Fruit fly (Drosophila melanogaster) whole organism, embryonic: ENCODE data around the gene CG42824.
A peak's percentile ranks its signal among the peaks of the same experiment; 100 is the strongest.

Experiments
- Aef1 ChIP-seq: fragments of 200-800 bp; sonication (Bioruptor generic); IDR thresholded peaks from 3 replicates; pipeline ENCODE4 v1.3.6; 2022; ENCODE audit warnings: missing biosample characterization, missing genetic modification characterization
- CG10321 ChIP-seq: fragments of 200-800 bp; sonication (Bioruptor generic); IDR thresholded peaks from 2 replicates; pipeline ENCODE4 v1.3.6; 2022; ENCODE audit warnings: missing biosample characterization, missing genetic modification characterization
- CG11247 ChIP-seq: fragments of 200-800 bp; sonication (Bioruptor generic); IDR thresholded peaks from 2 replicates; pipeline ENCODE4 v1.3.6; 2022; ENCODE audit warnings: missing biosample characterization, missing genetic modification characterization
- CG11695 ChIP-seq: fragments of 200-800 bp; sonication (Bioruptor generic); IDR thresholded peaks from 3 replicates; pipeline ENCODE4 v1.3.6; 2022; ENCODE audit warnings: missing biosample characterization, missing genetic modification characterization
- CG14667 ChIP-seq: fragments of 200-800 bp; sonication (Bioruptor generic); IDR thresholded peaks from 2 replicates; pipeline ENCODE4 v1.3.6; 2022; ENCODE audit warnings: missing biosample characterization, missing genetic modification characterization
- CG1529 ChIP-seq: fragments of 200-800 bp; sonication (Bioruptor generic); optimal IDR thresholded peaks from 3 replicates; lab custom pipeline; 2018; ENCODE audit warnings: missing biosample characterization, missing genetic modification characterization
- CG17359 ChIP-seq: fragments of 200-800 bp; sonication (Bioruptor generic); optimal IDR thresholded peaks from 3 replicates; lab custom pipeline; 2018; ENCODE audit warnings: missing biosample characterization, mild to moderate bottlenecking, missing genetic modification characterization, moderate library complexity
- CG1832 ChIP-seq: fragments of 200-800 bp; sonication (Bioruptor generic); optimal IDR thresholded peaks from 2 replicates; lab custom pipeline; 2017; ENCODE audit warnings: missing biosample characterization, mild to moderate bottlenecking, missing genetic modification characterization, inconsistent platforms
- CG30020 ChIP-seq: fragments of 200-800 bp; optimal IDR thresholded peaks from 2 replicates; lab custom pipeline; 2019; ENCODE audit warnings: missing biosample characterization, mild to moderate bottlenecking, missing genetic modification characterization, moderate library complexity
- CG30431 ChIP-seq: fragments of 200-800 bp; sonication (Bioruptor generic); optimal IDR thresholded peaks from 2 replicates; lab custom pipeline; 2017; ENCODE audit warnings: missing biosample characterization, missing genetic modification characterization
- CG3163 ChIP-seq: fragments of 200-800 bp; sonication (Bioruptor generic); optimal IDR thresholded peaks from 3 replicates; lab custom pipeline; 2016; ENCODE audit warnings: missing biosample characterization, missing genetic modification characterization
- CG32532 ChIP-seq: fragments of 200-800 bp; sonication (Bioruptor generic); IDR thresholded peaks from 2 replicates; pipeline ENCODE4 v1.3.6; 2022; ENCODE audit warnings: missing biosample characterization, missing genetic modification characterization
- CG3838 ChIP-seq: fragments of 200-800 bp; sonication (Bioruptor generic); optimal IDR thresholded peaks from 3 replicates; lab custom pipeline; 2016; ENCODE audit warnings: missing biosample characterization, missing genetic modification characterization
- CG6813 ChIP-seq: fragments of 200-800 bp; sonication (Bioruptor generic); optimal IDR thresholded peaks from 2 replicates; lab custom pipeline; 2017; ENCODE audit warnings: missing biosample characterization, missing genetic modification characterization, mild to moderate bottlenecking, moderate library complexity, missing genetic modification reagents
- CG6854 ChIP-seq: fragments of 200-800 bp; sonication (Bioruptor generic); optimal IDR thresholded peaks from 3 replicates; lab custom pipeline; 2017; ENCODE audit warnings: missing biosample characterization, mild to moderate bottlenecking, missing genetic modification characterization
- CG8281 ChIP-seq: fragments of 200-800 bp; sonication (Bioruptor generic); optimal IDR thresholded peaks from 2 replicates; lab custom pipeline; 2018; ENCODE audit warnings: missing biosample characterization, mild to moderate bottlenecking, missing genetic modification characterization, moderate library complexity
- Hand ChIP-seq: fragments of 200-800 bp; sonication (Bioruptor generic); optimal IDR thresholded peaks from 2 replicates; lab custom pipeline; 2017; ENCODE audit warnings: mild to moderate bottlenecking, missing biosample characterization, missing genetic modification reagents, missing genetic modification characterization
- HmgZ ChIP-seq: fragments of 200-800 bp; sonication (Bioruptor generic); optimal IDR thresholded peaks from 2 replicates; lab custom pipeline; 2018; ENCODE audit warnings: missing biosample characterization, mild to moderate bottlenecking, missing genetic modification characterization
- Hr3 ChIP-seq: fragments of 200-800 bp; sonication (Bioruptor generic); optimal IDR thresholded peaks from 3 replicates; lab custom pipeline; 2016; ENCODE audit warnings: missing biosample characterization, missing genetic modification characterization
- Hr78 ChIP-seq, 2 experiments: fragments of 200-800 bp in 1 of 2; fragments of >200 bp in 1 of 2; sonication (Bioruptor generic) in 1 of 2; optimal IDR thresholded peaks; 2 replicates each; lab custom pipeline; 2017 to 2019; ENCODE audit warnings: missing biosample characterization in 2 of 2, missing genetic modification characterization in 2 of 2, mild to moderate bottlenecking in 1 of 2, moderate library complexity in 1 of 2
- Jarid2 ChIP-seq: fragments of 200-800 bp; sonication (Bioruptor generic); optimal IDR thresholded peaks from 3 replicates; lab custom pipeline; 2017; ENCODE audit warnings: mild to moderate bottlenecking, missing biosample characterization, missing genetic modification reagents, missing genetic modification characterization
- Meics ChIP-seq: fragments of 200-800 bp; sonication (Bioruptor generic); optimal IDR thresholded peaks from 2 replicates; lab custom pipeline; 2017; ENCODE audit warnings: missing biosample characterization, mild to moderate bottlenecking, missing genetic modification characterization
- NFAT ChIP-seq: fragments of 200-800 bp; sonication (Bioruptor generic); IDR thresholded peaks from 2 replicates; pipeline ENCODE4 v1.3.6; 2022; ENCODE audit warnings: missing biosample characterization, missing genetic modification characterization
- Neu2 ChIP-seq: fragments of 200-800 bp; sonication (Bioruptor generic); optimal IDR thresholded peaks from 3 replicates; lab custom pipeline; 2016; ENCODE audit warnings: missing biosample characterization, missing genetic modification characterization, borderline replicate concordance
- Nf-YC ChIP-seq: fragments of 200-800 bp; optimal IDR thresholded peaks from 3 replicates; lab custom pipeline; 2019; ENCODE audit warnings: missing biosample characterization, mild to moderate bottlenecking, missing genetic modification characterization, moderate library complexity
- Sox102F ChIP-seq: fragments of 200-800 bp; sonication (Bioruptor generic); optimal IDR thresholded peaks from 2 replicates; lab custom pipeline; 2018; ENCODE audit warnings: missing biosample characterization, mild to moderate bottlenecking, missing genetic modification characterization, moderate library complexity
- Stat92E ChIP-seq, 3 experiments: fragments of >200 bp in 2 of 3; fragments of 200-800 bp in 1 of 3; sonication (Bioruptor generic) in 1 of 3; optimal IDR thresholded peaks; 2 replicates each; lab custom pipeline; 2017 to 2019; ENCODE audit warnings: missing biosample characterization in 3 of 3, missing genetic modification characterization in 3 of 3, mild to moderate bottlenecking in 1 of 3, moderate library complexity in 1 of 3
- TFAM ChIP-seq: fragments of 200-800 bp; sonication (Bioruptor generic); optimal IDR thresholded peaks from 2 replicates; lab custom pipeline; 2017; ENCODE audit warnings: missing biosample characterization, missing genetic modification characterization, inconsistent platforms
- amos ChIP-seq: fragments of 200-800 bp; sonication (Bioruptor generic); IDR thresholded peaks from 2 replicates; pipeline ENCODE4 v1.3.6; 2022; ENCODE audit warnings: missing biosample characterization, missing genetic modification characterization; ENCODE audit not compliant: partially characterized antibody
- az2 ChIP-seq: fragments of 200-800 bp; sonication (Bioruptor generic); optimal IDR thresholded peaks from 3 replicates; lab custom pipeline; 2016; ENCODE audit warnings: missing biosample characterization, missing genetic modification characterization
- cg ChIP-seq: fragments of 200-800 bp; sonication (Bioruptor generic); optimal IDR thresholded peaks from 3 replicates; lab custom pipeline; 2019; ENCODE audit warnings: missing biosample characterization, mild to moderate bottlenecking, missing genetic modification characterization, moderate library complexity
- corto ChIP-seq: fragments of 200-800 bp; sonication (Bioruptor generic); optimal IDR thresholded peaks from 2 replicates; lab custom pipeline; 2016; ENCODE audit warnings: missing biosample characterization, mild to moderate bottlenecking, missing genetic modification characterization, moderate library complexity
- fd64A ChIP-seq: fragments of 200-800 bp; sonication (Bioruptor generic); optimal IDR thresholded peaks from 3 replicates; lab custom pipeline; 2018; ENCODE audit warnings: missing biosample characterization, mild to moderate bottlenecking, missing genetic modification characterization
- gsb ChIP-seq: fragments of 200-800 bp; sonication (Bioruptor generic); IDR thresholded peaks from 2 replicates; pipeline ENCODE4 v1.3.6; 2022; ENCODE audit warnings: missing biosample characterization, missing genetic modification characterization
- kah ChIP-seq: fragments of 200-800 bp; sonication (Bioruptor generic); optimal IDR thresholded peaks from 2 replicates; lab custom pipeline; 2018; ENCODE audit warnings: missing biosample characterization, mild to moderate bottlenecking, missing genetic modification characterization
- klu ChIP-seq: fragments of 200-800 bp; sonication (Bioruptor generic); IDR thresholded peaks from 2 replicates; pipeline ENCODE4 v1.3.6; 2022; ENCODE audit warnings: missing biosample characterization, missing genetic modification characterization
- maf-S ChIP-seq: fragments of 200-800 bp; sonication (Bioruptor generic); optimal IDR thresholded peaks from 2 replicates; lab custom pipeline; 2016; ENCODE audit warnings: missing biosample characterization, missing genetic modification characterization
- onecut ChIP-seq: fragments of 200-800 bp; sonication (Bioruptor generic); IDR thresholded peaks from 2 replicates; pipeline ENCODE4 v1.3.6; 2022; ENCODE audit warnings: missing biosample characterization, missing genetic modification characterization
- p53 ChIP-seq: fragments of 200-800 bp; sonication (Bioruptor generic); optimal IDR thresholded peaks from 2 replicates; lab custom pipeline; 2016; ENCODE audit warnings: missing biosample characterization, missing genetic modification characterization
- pfk ChIP-seq: fragments of 200-800 bp; sonication (Bioruptor generic); optimal IDR thresholded peaks from 2 replicates; lab custom pipeline; 2018; ENCODE audit warnings: missing biosample characterization, mild to moderate bottlenecking, missing genetic modification characterization, moderate library complexity
- prd ChIP-seq, 3 experiments: fragments of >200 bp in 2 of 3; fragments of 200-800 bp in 1 of 3; sonication (Bioruptor generic) in 1 of 3; optimal IDR thresholded peaks in 2 of 3; IDR thresholded peaks in 1 of 3; 2 replicates in 2 of 3; 3 replicates in 1 of 3; pipeline versions ENCODE4 v1.3.6 to Lab custom; 2017 to 2022; ENCODE audit warnings: missing biosample characterization in 1 of 3, missing genetic modification characterization in 1 of 3
- pum ChIP-seq: fragments of 200-800 bp; sonication (Bioruptor generic); optimal IDR thresholded peaks from 2 replicates; lab custom pipeline; 2016; ENCODE audit warnings: missing biosample characterization, missing genetic modification characterization
- run ChIP-seq: fragments of 200-800 bp; sonication (Bioruptor generic); optimal IDR thresholded peaks from 3 replicates; lab custom pipeline; 2018; ENCODE audit warnings: missing biosample characterization, mild to moderate bottlenecking, missing genetic modification characterization
- sens-2 ChIP-seq: fragments of 200-800 bp; sonication (Bioruptor generic); IDR thresholded peaks from 2 replicates; pipeline ENCODE4 v1.3.6; 2022; ENCODE audit warnings: missing biosample characterization, missing genetic modification characterization
- sima ChIP-seq: fragments of 200-800 bp; sonication (Bioruptor generic); optimal IDR thresholded peaks from 2 replicates; lab custom pipeline; 2016; ENCODE audit warnings: missing biosample characterization, missing genetic modification characterization
- sna ChIP-seq: fragments of 200-800 bp; sonication (Bioruptor generic); IDR thresholded peaks from 2 replicates; pipeline ENCODE4 v1.3.6; 2022; ENCODE audit warnings: missing biosample characterization, missing genetic modification characterization; ENCODE audit not compliant: partially characterized antibody
- sqz ChIP-seq: fragments of 200-800 bp; sonication (Bioruptor generic); optimal IDR thresholded peaks from 3 replicates; lab custom pipeline; 2018; ENCODE audit warnings: missing biosample characterization, mild to moderate bottlenecking, missing genetic modification characterization
- sr ChIP-seq: fragments of 200-800 bp; sonication (Bioruptor generic); IDR thresholded peaks from 3 replicates; pipeline ENCODE4 v1.3.6; 2022; ENCODE audit warnings: missing biosample characterization, missing genetic modification characterization
- ssp ChIP-seq: fragments of 200-800 bp; sonication (Bioruptor generic); IDR thresholded peaks from 2 replicates; pipeline ENCODE4 v1.3.6; 2022; ENCODE audit warnings: missing biosample characterization, missing genetic modification characterization
- zfh1 ChIP-seq: fragments of 200-800 bp; sonication (Bioruptor generic); IDR thresholded peaks from 3 replicates; pipeline ENCODE4 v1.3.6; 2022; ENCODE audit warnings: missing biosample characterization, missing genetic modification characterization

Gene CG42824

dm6 chr3R:17371094-17371493 is 35.2 kb downstream of the CG42824 start (continued):
- TF ChIP-seq CG17359 (tag; lab: Kevin White, UChicago) (no peak), ssp (GFP tag; lab: Robert Waterston, UW) (0 out of 2 replicates have a peak, but pooled peaks have one; percentile 33), kah (GFP tag; lab: Kevin White, UChicago) (no peak), Jarid2 (no peak), CG14667 (GFP tag; lab: Robert Waterston, UW) (no peak), CG32532 (GFP tag; lab: Robert Waterston, UW) (peak; percentile 69), Stat92E (GFP tag; optimal IDR thresholded peaks at IDR 0.05; lab: Kevin White, UChicago) (no peak), gsb (GFP tag; lab: Robert Waterston, UW) (no peak), CG8281 (tag; lab: Kevin White, UChicago) (no peak), CG3163 (GFP tag; lab: Kevin White, UChicago) (no peak), zfh1 (no peak), amos (GFP tag; lab: Robert Waterston, UW) (no peak), sna (GFP tag; lab: Robert Waterston, UW) (no peak), Hand (no peak), prd (optimal IDR thresholded peaks at IDR 0.05; lab: Kevin White, UChicago) (no peak), prd (GFP tag; IDR thresholded peaks at IDR 0.05; lab: Robert Waterston, UW) (no peak), pfk (no peak), sima (no peak), CG3838 (no peak), Hr78 (GFP tag; optimal IDR thresholded peaks at IDR 0.05; lab: Kevin White, UChicago) (no peak), CG11247 (GFP tag; lab: Robert Waterston, UW) (0 out of 2 replicates have a peak, but pooled peaks have one; percentile 21), CG1529 (no peak), Hr3 (GFP tag; lab: Kevin White, UChicago) (no peak), Neu2 (GFP tag; lab: Kevin White, UChicago) (no peak), Sox102F (GFP tag; lab: Kevin White, UChicago) (peak; percentile 19), CG6813 (GFP tag; lab: Kevin White, UChicago) (peak; percentile 1), Meics (peak; percentile 36), run (tag; lab: Kevin White, UChicago) (no peak), CG30431 (GFP tag; lab: Kevin White, UChicago) (no peak), CG30020 (tag; lab: Kevin White, UChicago) (no peak), klu (GFP tag; lab: Robert Waterston, UW) (no peak), CG1832 (GFP tag; lab: Kevin White, UChicago) (no peak), CG10321 (GFP tag; lab: Robert Waterston, UW) (no peak), Aef1 (0 out of 3 replicates have a peak, but pooled peaks have one; percentile 34), HmgZ (tag; lab: Kevin White, UChicago) (no peak), Nf-YC (tag; lab: Kevin White, UChicago) (no peak), sr (GFP tag; lab: Robert Waterston, UW) (no peak), pum (GFP tag; lab: Kevin White, UChicago) (no peak), az2 (GFP tag; lab: Kevin White, UChicago) (no peak), NFAT (GFP tag; lab: Robert Waterston, UW) (peak; percentile 4; the same call in 1 of the 2 replicates), sqz (GFP tag; lab: Kevin White, UChicago) (no peak), TFAM (no peak), maf-S (GFP tag; lab: Kevin White, UChicago) (no peak), onecut (GFP tag; lab: Robert Waterston, UW) (no peak), fd64A (GFP tag; lab: Kevin White, UChicago) (no peak), cg (no peak), sens-2 (no peak), CG11695 (GFP tag; lab: Robert Waterston, UW) (no peak), CG6854 (GFP tag; lab: Kevin White, UChicago) (no peak), p53 (GFP tag; lab: Kevin White, UChicago) (no peak), corto (GFP tag; lab: Kevin White, UChicago) (no peak)
